Fruit fly (Drosophila melanogaster): Measurements from ENCODE around the gene CG4558.

- TF ChIP-seq usp (GFP tag; optimal IDR thresholded peaks at IDR 0.05) (no peak), pan (optimal IDR thresholded peaks at IDR 0.05) (no peak), psq (optimal IDR thresholded peaks at IDR 0.05) (no peak), Dll (optimal IDR thresholded peaks at IDR 0.05) (no peak), EcR (GFP tag; optimal IDR thresholded peaks at IDR 0.05) (no peak), CG8478 (optimal IDR thresholded peaks at IDR 0.05) (no peak)
These were observed 11.0 kb downstream of the CG4558 start for dm6 chrX:6860413-6861089.
